Fruit fly (Drosophila melanogaster): ENCODE data around the gene CG13999.
A peak's percentile ranks its signal among the peaks of the same experiment; 100 is the strongest.

Gene CG13999

dm6 chr2L:5971093-5971808, 15.0 kb upstream of the CG13999 start (continued):
- TF ChIP-seq CG6654 (GFP tag; optimal IDR thresholded peaks at IDR 0.05): no peak
- TF ChIP-seq dimm (GFP tag; IDR thresholded peaks at IDR 0.05): no peak
- TF ChIP-seq Chrac-16 (GFP tag; optimal IDR thresholded peaks at IDR 0.05): no peak
- peak; percentile 40 for TF ChIP-seq exex (tag; optimal IDR thresholded peaks at IDR 0.05)
- peak; percentile 76 for TF ChIP-seq twi (tag; optimal IDR thresholded peaks at IDR 0.05)
- TF ChIP-seq H15 (GFP tag; IDR thresholded peaks at IDR 0.05): no peak
- no peak for TF ChIP-seq wor (GFP tag; IDR thresholded peaks at IDR 0.05)
- no peak for TF ChIP-seq Atf-2 (GFP tag; optimal IDR thresholded peaks at IDR 0.05)
- TF ChIP-seq fd64A (GFP tag; optimal IDR thresholded peaks at IDR 0.05): no peak
- TF ChIP-seq kay (GFP tag; optimal IDR thresholded peaks at IDR 0.05): no peak
- no peak for TF ChIP-seq CG16863 (GFP tag; optimal IDR thresholded peaks at IDR 0.05)
- TF ChIP-seq CG10543 (GFP tag; optimal IDR thresholded peaks at IDR 0.05): no peak
- no peak for TF ChIP-seq CG6791 (GFP tag; IDR thresholded peaks at IDR 0.05; ENCODE audit: partially characterized antibody)
- TF ChIP-seq Ets97D (GFP tag; optimal IDR thresholded peaks at IDR 0.05): no peak
- no peak for TF ChIP-seq CG2678 (tag; optimal IDR thresholded peaks at IDR 0.05)
- no peak for TF ChIP-seq CG4707 (GFP tag; optimal IDR thresholded peaks at IDR 0.05)
- TF ChIP-seq Awh (GFP tag; IDR thresholded peaks at IDR 0.05): peak; percentile 75
- TF ChIP-seq CG7745 (tag; optimal IDR thresholded peaks at IDR 0.05): no peak
- no peak for TF ChIP-seq chif (GFP tag; optimal IDR thresholded peaks at IDR 0.05)
- peak; percentile 55 for TF ChIP-seq sd (tag; optimal IDR thresholded peaks at IDR 0.05)
- no peak for TF ChIP-seq Dek (tag; optimal IDR thresholded peaks at IDR 0.05)
- no peak for TF ChIP-seq peb (GFP tag; IDR thresholded peaks at IDR 0.05)
- TF ChIP-seq Atf6 (GFP tag; IDR thresholded peaks at IDR 0.05): no peak
- TF ChIP-seq crol (GFP tag; IDR thresholded peaks at IDR 0.05): peak; percentile 42; the same call in 1 of the 2 replicates
- TF ChIP-seq CG13775 (GFP tag; optimal IDR thresholded peaks at IDR 0.05): no peak
- TF ChIP-seq CG12942 (GFP tag; optimal IDR thresholded peaks at IDR 0.05): no peak
- no peak for TF ChIP-seq Hey (tag; optimal IDR thresholded peaks at IDR 0.05)
- TF ChIP-seq E2f1 (GFP tag; IDR thresholded peaks at IDR 0.05): no peak
- no peak for TF ChIP-seq bsh (GFP tag; optimal IDR thresholded peaks at IDR 0.05)
- no peak for TF ChIP-seq gem (tag; optimal IDR thresholded peaks at IDR 0.05)
- no peak for TF ChIP-seq CG30431 (GFP tag; optimal IDR thresholded peaks at IDR 0.05)
- TF ChIP-seq Stat92E (GFP tag; optimal IDR thresholded peaks at IDR 0.05): no peak
- TF ChIP-seq so (GFP tag; IDR thresholded peaks at IDR 0.05): 0 out of 3 replicates have a peak, but pooled peaks have one; percentile 11
- TF ChIP-seq CG13894 (tag; optimal IDR thresholded peaks at IDR 0.05): no peak
- TF ChIP-seq cad (GFP tag; optimal IDR thresholded peaks at IDR 0.05): no peak
- peak; percentile 49 for TF ChIP-seq CG12769 (tag; optimal IDR thresholded peaks at IDR 0.05)
- peak; percentile 19 for TF ChIP-seq sug (tag; optimal IDR thresholded peaks at IDR 0.05)
- TF ChIP-seq CG32772 (GFP tag; IDR thresholded peaks at IDR 0.05): no peak
- peak; percentile 61 for TF ChIP-seq Med (GFP tag)
- TF ChIP-seq CG5180 (GFP tag; optimal IDR thresholded peaks at IDR 0.05): no peak

DNA sequence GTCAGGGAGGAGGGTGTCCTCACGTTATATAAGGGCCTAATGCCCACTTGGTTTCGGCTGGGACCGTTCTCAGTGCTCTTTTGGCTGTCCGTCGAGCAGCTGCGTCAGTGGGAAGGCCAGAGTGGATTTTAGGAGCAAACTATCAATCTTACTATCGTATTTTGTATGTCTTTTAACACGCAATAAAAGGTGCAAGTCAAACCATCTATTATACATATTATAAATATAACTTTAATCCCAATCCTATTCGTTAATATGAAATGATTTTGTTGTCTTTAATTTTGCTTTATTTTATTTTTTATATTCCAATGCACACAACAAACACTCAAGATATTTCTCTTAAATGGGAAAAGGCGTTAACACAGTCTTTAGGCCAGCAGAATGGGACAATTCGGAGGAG, 13.3 kb upstream of the CG13999 start, which contains the start of gene Ucp4B:
Ucp4B (plus strand) TSS at position 301 of the 400 bp plus-strand sequence.
- TF ChIP-seq slbo (GFP tag; IDR thresholded peaks at IDR 0.05) (no peak), z (GFP tag; IDR thresholded peaks at IDR 0.05) (no peak), wdn (GFP tag; IDR thresholded peaks at IDR 0.05) (no peak), ind (GFP tag; optimal IDR thresholded peaks at IDR 0.05) (no peak), ase (GFP tag; IDR thresholded peaks at IDR 0.05) (no peak), hbn (GFP tag; IDR thresholded peaks at IDR 0.05; ENCODE audit: partially characterized antibody) (no peak), CG13424 (tag; optimal IDR thresholded peaks at IDR 0.05) (no peak), YL-1 (GFP tag; optimal IDR thresholded peaks at IDR 0.05) (no peak), CG10274 (GFP tag; optimal IDR thresholded peaks at IDR 0.05) (no peak), CG11093 (GFP tag; IDR thresholded peaks at IDR 0.05) (no peak), Sry-β (GFP tag; optimal IDR thresholded peaks at IDR 0.05) (no peak)
